Fruit fly (Drosophila melanogaster) whole organism, pupa: Measurements from ENCODE around the gene CG4271.

ENCODE experiments used
- CG13204 ChIP-seq: fragments of 200-800 bp; sonication (Bioruptor generic); optimal IDR thresholded peaks from 2 replicates; lab custom pipeline; 2018; ENCODE audit warnings: missing biosample characterization, mild to moderate bottlenecking, missing genetic modification characterization, moderate library complexity
- CG32121 ChIP-seq: fragments of 200-800 bp; sonication (Bioruptor generic); IDR thresholded peaks from 2 replicates; pipeline ENCODE4 v1.3.6; 2022; ENCODE audit warnings: missing biosample characterization, missing genetic modification characterization
- D1 ChIP-seq: fragments of 200-800 bp; sonication (Bioruptor generic); optimal IDR thresholded peaks from 2 replicates; lab custom pipeline; 2018; ENCODE audit warnings: missing biosample characterization, mild to moderate bottlenecking, missing genetic modification characterization, moderate library complexity
- gl ChIP-seq: fragments of 200-800 bp; sonication (Bioruptor generic); optimal IDR thresholded peaks from 2 replicates; lab custom pipeline; 2018; ENCODE audit warnings: missing biosample characterization, mild to moderate bottlenecking, missing genetic modification characterization
- rn ChIP-seq: fragments of 200-800 bp; sonication (Bioruptor generic); IDR thresholded peaks from 2 replicates; pipeline ENCODE4 v1.3.6; 2022; ENCODE audit warnings: missing biosample characterization, missing genetic modification characterization

- TF ChIP-seq D1 = no peak
- no peak for TF ChIP-seq gl
- no peak for TF ChIP-seq CG32121 (GFP tag; lab: Robert Waterston, UW)
- no peak for TF ChIP-seq CG13204
- no peak for TF ChIP-seq rn (GFP tag; lab: Robert Waterston, UW)
These were observed 2.8 kb downstream of the CG4271 start, which contains the start of gene CG42658 for dm6 chr2L:2287807-2288206.
